Fruit fly (Drosophila melanogaster) whole organism, wandering third instar larva: ENCODE results near the gene Pdcd4.

Experiments
- Abd-B ChIP-seq: fragments of >200 bp; optimal IDR thresholded peaks from 2 replicates; lab custom pipeline; 2017; ENCODE audit warnings: missing biosample characterization, missing genetic modification characterization
- CG9705 ChIP-seq: fragments of 200-800 bp; sonication (Bioruptor generic); optimal IDR thresholded peaks from 2 replicates; lab custom pipeline; 2018; ENCODE audit warnings: missing biosample characterization, mild to moderate bottlenecking, missing genetic modification characterization
- CrebA ChIP-seq: fragments of 200-800 bp; sonication (Bioruptor generic); optimal IDR thresholded peaks from 2 replicates; lab custom pipeline; 2016; ENCODE audit warnings: missing biosample characterization, mild to moderate bottlenecking, missing genetic modification characterization, borderline replicate concordance
- Dfd ChIP-seq: fragments of >200 bp; optimal IDR thresholded peaks from 2 replicates; lab custom pipeline; 2017; ENCODE audit warnings: missing biosample characterization, missing genetic modification characterization
- Dif ChIP-seq: fragments of 200-275, 200-300 bp; sonication (Bioruptor generic); optimal IDR thresholded peaks from 2 replicates; lab custom pipeline; 2018; ENCODE audit warnings: missing biosample characterization, missing genetic modification characterization; ENCODE audit not compliant: partially characterized antibody
- GATAd ChIP-seq: sonication (Bioruptor generic); optimal IDR thresholded peaks from 2 replicates; lab custom pipeline; 2016; ENCODE audit warnings: missing biosample characterization, missing genetic modification characterization
- HLH106 ChIP-seq: fragments of 200-800 bp; optimal IDR thresholded peaks from 3 replicates; lab custom pipeline; 2019; ENCODE audit warnings: missing biosample characterization, mild to moderate bottlenecking, missing genetic modification characterization, moderate library complexity
- Hnf4 ChIP-seq: fragments of 200-800 bp; sonication (Bioruptor generic); optimal IDR thresholded peaks from 2 replicates; lab custom pipeline; 2016; ENCODE audit warnings: missing biosample characterization, mild to moderate bottlenecking, missing genetic modification characterization
- Hr83 ChIP-seq: fragments of 200-300 bp; sonication (Bioruptor generic); optimal IDR thresholded peaks from 2 replicates; lab custom pipeline; 2016; ENCODE audit warnings: missing biosample characterization, mild to moderate bottlenecking, missing genetic modification characterization, moderate library complexity; ENCODE audit not compliant: poor library complexity, severe bottlenecking
- Jra ChIP-seq: sonication (Bioruptor generic); optimal IDR thresholded peaks from 2 replicates; lab custom pipeline; 2016; ENCODE audit warnings: missing biosample characterization, missing genetic modification characterization
- Mio ChIP-seq: sonication (Bioruptor generic); optimal IDR thresholded peaks from 2 replicates; lab custom pipeline; 2016; ENCODE audit warnings: missing biosample characterization, missing genetic modification characterization
- N ChIP-seq: fragments of >200 bp; optimal IDR thresholded peaks from 2 replicates; lab custom pipeline; 2018; ENCODE audit warnings: missing biosample characterization, missing external identifiers, missing genetic modification characterization
- OdsH ChIP-seq: fragments of 200-800 bp; sonication (Bioruptor generic); optimal IDR thresholded peaks from 2 replicates; lab custom pipeline; 2016; ENCODE audit warnings: missing biosample characterization, mild to moderate bottlenecking, missing genetic modification characterization
- Rel ChIP-seq, 2 experiments: fragments of 200-800 bp; sonication (Bioruptor generic) in 1 of 2; optimal IDR thresholded peaks; 2 replicates in 1 of 2; 3 replicates in 1 of 2; lab custom pipeline; 2016 to 2019; ENCODE audit warnings: mild to moderate bottlenecking in 2 of 2, missing biosample characterization in 2 of 2, missing genetic modification characterization in 2 of 2, moderate library complexity in 1 of 2
- Sp1 ChIP-seq: fragments of 200-800 bp; sonication (Bioruptor generic); optimal IDR thresholded peaks from 3 replicates; lab custom pipeline; 2019; ENCODE audit warnings: missing biosample characterization, mild to moderate bottlenecking, missing genetic modification characterization, moderate library complexity
- Vsx2 ChIP-seq: fragments of 200-300, 225-300 bp; sonication (Bioruptor generic); optimal IDR thresholded peaks from 2 replicates; lab custom pipeline; 2018; ENCODE audit warnings: missing biosample characterization, missing genetic modification characterization; ENCODE audit not compliant: partially characterized antibody
- br ChIP-seq: fragments of 200-800 bp; sonication (Bioruptor generic); optimal IDR thresholded peaks from 2 replicates; lab custom pipeline; 2016; ENCODE audit warnings: missing biosample characterization, missing genetic modification characterization
- brk ChIP-seq: fragments of 200-800 bp; sonication (Bioruptor generic); optimal IDR thresholded peaks from 2 replicates; lab custom pipeline; 2016; ENCODE audit warnings: missing biosample characterization, mild to moderate bottlenecking, missing genetic modification characterization
- dl ChIP-seq, 2 experiments: fragments of 175-275, 200-275 bp in 1 of 2; fragments of 200-275 bp in 1 of 2; sonication (Bioruptor generic); optimal IDR thresholded peaks; lab custom pipeline; 2018; ENCODE audit warnings: mild to moderate bottlenecking in 2 of 2, missing biosample characterization in 2 of 2, missing genetic modification characterization in 2 of 2, moderate library complexity in 2 of 2; ENCODE audit not compliant: partially characterized antibody in 2 of 2, insufficient read depth in 1 of 2
- dmrt93B ChIP-seq: fragments of 200-800 bp; sonication (Bioruptor generic); optimal IDR thresholded peaks from 2 replicates; lab custom pipeline; 2018; ENCODE audit warnings: missing biosample characterization, mild to moderate bottlenecking, missing genetic modification characterization
- dsf ChIP-seq: sonication (Bioruptor generic); optimal IDR thresholded peaks from 2 replicates; lab custom pipeline; 2016; ENCODE audit warnings: missing biosample characterization, missing genetic modification characterization, borderline replicate concordance
- ey ChIP-seq: fragments of 200-800 bp; sonication (Bioruptor generic); optimal IDR thresholded peaks from 2 replicates; lab custom pipeline; 2016; ENCODE audit warnings: missing biosample characterization, missing genetic modification characterization
- foxo ChIP-seq, 2 experiments: fragments of 200-800 bp; sonication (Bioruptor generic); optimal IDR thresholded peaks; 2 replicates in 1 of 2; 3 replicates in 1 of 2; lab custom pipeline; 2016 to 2017; ENCODE audit warnings: missing biosample characterization in 2 of 2, missing genetic modification characterization in 2 of 2
- fru ChIP-seq: fragments of 200-800 bp; sonication (Bioruptor generic); optimal IDR thresholded peaks from 3 replicates; lab custom pipeline; 2016; ENCODE audit warnings: missing biosample characterization, mild to moderate bottlenecking, missing genetic modification characterization
- h ChIP-seq: fragments of 200-800 bp; sonication (Bioruptor generic); optimal IDR thresholded peaks from 3 replicates; lab custom pipeline; 2016; ENCODE audit warnings: missing biosample characterization, mild to moderate bottlenecking, missing genetic modification characterization
- jim ChIP-seq: fragments of 175-275, 200-325 bp; sonication (Bioruptor generic); optimal IDR thresholded peaks from 2 replicates; lab custom pipeline; 2016; ENCODE audit warnings: missing biosample characterization, mild to moderate bottlenecking, missing genetic modification characterization
- lola ChIP-seq: fragments of >200 bp; optimal IDR thresholded peaks from 2 replicates; lab custom pipeline; 2017; ENCODE audit warnings: missing biosample characterization, missing genetic modification characterization
- pan ChIP-seq: fragments of >200 bp; optimal IDR thresholded peaks from 2 replicates; lab custom pipeline; 2017
- psq ChIP-seq: fragments of 200-800 bp; sonication (Bioruptor generic); optimal IDR thresholded peaks from 3 replicates; lab custom pipeline; 2017; ENCODE audit warnings: missing biosample characterization, mild to moderate bottlenecking, missing genetic modification characterization, moderate library complexity
- rgr ChIP-seq: fragments of 200-800 bp; sonication (Bioruptor generic); optimal IDR thresholded peaks from 3 replicates; lab custom pipeline; 2016; ENCODE audit warnings: missing biosample characterization, mild to moderate bottlenecking, missing genetic modification characterization
- sage ChIP-seq: fragments of 200-800 bp; sonication (Bioruptor generic); optimal IDR thresholded peaks from 2 replicates; lab custom pipeline; 2016; ENCODE audit warnings: missing biosample characterization, mild to moderate bottlenecking, missing genetic modification characterization
- sv ChIP-seq: fragments of 200-800 bp; sonication (Bioruptor generic); optimal IDR thresholded peaks from 3 replicates; lab custom pipeline; 2016; ENCODE audit warnings: missing biosample characterization, missing genetic modification characterization
- usp ChIP-seq: fragments of >200 bp; optimal IDR thresholded peaks from 2 replicates; lab custom pipeline; 2017; ENCODE audit warnings: missing biosample characterization, missing genetic modification characterization
- woc ChIP-seq: sonication (Bioruptor generic); optimal IDR thresholded peaks from 2 replicates; lab custom pipeline; 2016; ENCODE audit warnings: missing biosample characterization, mild to moderate bottlenecking, missing genetic modification characterization

Gene Pdcd4

dm6 chrX:13753101-13753758 lies 2.0 kb downstream of the Pdcd4 start:
- no peak for TF ChIP-seq lola (GFP tag; lab: Kevin White, UChicago)
- TF ChIP-seq woc (GFP tag; lab: Kevin White, UChicago), result no peak
- TF ChIP-seq pan, result no peak
- TF ChIP-seq CrebA, result peak; percentile 29
- no peak for TF ChIP-seq Abd-B (GFP tag; lab: Kevin White, UChicago)
- no peak for TF ChIP-seq sv
- TF ChIP-seq psq (GFP tag; lab: Kevin White, UChicago), result peak; percentile 94
- TF ChIP-seq sage (GFP tag; lab: Kevin White, UChicago), result no peak
- TF ChIP-seq Hr83, result no peak
- no peak for TF ChIP-seq fru (GFP tag; lab: Kevin White, UChicago)
- no peak for TF ChIP-seq dsf (GFP tag; lab: Kevin White, UChicago)
- no peak for TF ChIP-seq Dfd (GFP tag; lab: Kevin White, UChicago)
- no peak for TF ChIP-seq Rel (GFP tag; optimal IDR thresholded peaks at IDR 0.05; lab: Kevin White, UChicago)
- peak; percentile 78 for TF ChIP-seq Rel (tag; optimal IDR thresholded peaks at IDR 0.05; lab: Kevin White, UChicago)
- TF ChIP-seq, all 38 proteins: peak for 3

- TF ChIP-seq pan (no peak), brk (no peak), sv (no peak), usp (no peak), Dif (GFP tag; lab: Kevin White, UChicago) (no peak), Dfd (GFP tag; lab: Kevin White, UChicago) (no peak), N (no peak), fru (GFP tag; lab: Kevin White, UChicago) (no peak), Jra (no peak), Hnf4 (GFP tag; lab: Kevin White, UChicago) (no peak), lola (GFP tag; lab: Kevin White, UChicago) (no peak), foxo (GFP tag; optimal IDR thresholded peaks at IDR 0.05; lab: Kevin White, UChicago) (no peak), CrebA (no peak), CG9705 (GFP tag; lab: Kevin White, UChicago) (no peak), GATAd (GFP tag; lab: Kevin White, UChicago) (no peak), Hr83 (no peak)
Observed at dm6 chrX:13752543-13753046, 2.6 kb downstream of the Pdcd4 start.

- TF ChIP-seq br (GFP tag; lab: Kevin White, UChicago) (no peak), CG9705 (GFP tag; lab: Kevin White, UChicago) (no peak), woc (GFP tag; lab: Kevin White, UChicago) (no peak), Mio (GFP tag; lab: Kevin White, UChicago) (no peak), Sp1 (GFP tag; lab: Kevin White, UChicago) (no peak), dmrt93B (no peak), pan (no peak), rgr (GFP tag; lab: Kevin White, UChicago) (no peak), h (GFP tag; lab: Kevin White, UChicago) (no peak), dsf (GFP tag; lab: Kevin White, UChicago) (no peak), Abd-B (GFP tag; lab: Kevin White, UChicago) (no peak), Vsx2 (GFP tag; lab: Kevin White, UChicago) (no peak), OdsH (GFP tag; lab: Kevin White, UChicago) (no peak), HLH106 (tag; lab: Kevin White, UChicago) (no peak)
- TF ChIP-seq, all 38 proteins: peak for 0
Observed at dm6 chrX:13749873-13750241, 5.3 kb downstream of the Pdcd4 start.

- no peak for TF ChIP-seq Vsx2 (GFP tag; lab: Kevin White, UChicago)
- peak; percentile 51 for TF ChIP-seq Sp1 (GFP tag; lab: Kevin White, UChicago)
- TF ChIP-seq foxo (GFP tag; optimal IDR thresholded peaks at IDR 0.05; lab: Kevin White, UChicago), result peak in 1 of 2 experiments; percentile 49
- TF ChIP-seq dl (GFP tag; optimal IDR thresholded peaks at IDR 0.05; lab: Kevin White, UChicago; ENCODE audit: insufficient read depth in 1 of 2, partially characterized antibody in 2 of 2), result no peak
- TF ChIP-seq CrebA, result no peak
- no peak for TF ChIP-seq lola (GFP tag; lab: Kevin White, UChicago)
- no peak for TF ChIP-seq Rel (GFP tag; optimal IDR thresholded peaks at IDR 0.05; lab: Kevin White, UChicago)
- TF ChIP-seq Rel (tag; optimal IDR thresholded peaks at IDR 0.05; lab: Kevin White, UChicago), result peak; percentile 42
- TF ChIP-seq br (GFP tag; lab: Kevin White, UChicago), result peak; percentile 1
- peak; percentile 38 for TF ChIP-seq HLH106 (tag; lab: Kevin White, UChicago)
- no peak for TF ChIP-seq CG9705 (GFP tag; lab: Kevin White, UChicago)
- TF ChIP-seq rgr (GFP tag; lab: Kevin White, UChicago), result peak; percentile 41
- peak; percentile 25 for TF ChIP-seq h (GFP tag; lab: Kevin White, UChicago)
- TF ChIP-seq usp, result no peak
- peak; percentile 42 for TF ChIP-seq ey (GFP tag; lab: Kevin White, UChicago)
- TF ChIP-seq fru (GFP tag; lab: Kevin White, UChicago), result peak; percentile 53
- TF ChIP-seq OdsH (GFP tag; lab: Kevin White, UChicago), result peak; percentile 39
- TF ChIP-seq dmrt93B, result peak; percentile 16
- TF ChIP-seq GATAd (GFP tag; lab: Kevin White, UChicago), result no peak
- no peak for TF ChIP-seq sage (GFP tag; lab: Kevin White, UChicago)
- TF ChIP-seq Hnf4 (GFP tag; lab: Kevin White, UChicago), result no peak
- TF ChIP-seq woc (GFP tag; lab: Kevin White, UChicago), result peak; percentile 14
- no peak for TF ChIP-seq Jra
- TF ChIP-seq dsf (GFP tag; lab: Kevin White, UChicago), result no peak
- TF ChIP-seq brk, result no peak
- no peak for TF ChIP-seq jim (GFP tag; lab: Kevin White, UChicago)
- TF ChIP-seq sv, result peak; percentile 60
Observed at dm6 chrX:13748906-13749872, 6.0 kb downstream of the Pdcd4 start.
